Fruit fly (Drosophila melanogaster) whole organism: ENCODE measurements around the gene bor.

Source experiments
- CG8478 ChIP-seq: fragments of >200 bp; optimal IDR thresholded peaks from 2 replicates; lab custom pipeline; 2018; ENCODE audit warnings: inconsistent platforms
- EcR ChIP-seq, 2 experiments: fragments of >200 bp; optimal IDR thresholded peaks; 2 replicates each; lab custom pipeline; 2017; ENCODE audit warnings: missing biosample characterization in 2 of 2, missing genetic modification characterization in 2 of 2, missing genetic modification reagents in 2 of 2
- psq ChIP-seq: fragments of >200 bp; optimal IDR thresholded peaks from 2 replicates; lab custom pipeline; 2017
- usp ChIP-seq: fragments of >200 bp; optimal IDR thresholded peaks from 2 replicates; lab custom pipeline; 2017; ENCODE audit warnings: missing biosample characterization, missing genetic modification characterization, mixed read lengths

- TF ChIP-seq usp = no peak
- TF ChIP-seq psq = no peak
- no peak for TF ChIP-seq CG8478 (lab: Kevin White, UChicago)
- peak in 1 of 2 experiments; percentile 86 for TF ChIP-seq EcR (GFP tag; optimal IDR thresholded peaks at IDR 0.05; lab: Kevin White, UChicago)
Observed at dm6 chr3R:16235215-16235937, 28.5 kb downstream of the bor start.
